Worm (Caenorhabditis elegans): Measurements from ENCODE around the gene C47E8.1.

DNA sequence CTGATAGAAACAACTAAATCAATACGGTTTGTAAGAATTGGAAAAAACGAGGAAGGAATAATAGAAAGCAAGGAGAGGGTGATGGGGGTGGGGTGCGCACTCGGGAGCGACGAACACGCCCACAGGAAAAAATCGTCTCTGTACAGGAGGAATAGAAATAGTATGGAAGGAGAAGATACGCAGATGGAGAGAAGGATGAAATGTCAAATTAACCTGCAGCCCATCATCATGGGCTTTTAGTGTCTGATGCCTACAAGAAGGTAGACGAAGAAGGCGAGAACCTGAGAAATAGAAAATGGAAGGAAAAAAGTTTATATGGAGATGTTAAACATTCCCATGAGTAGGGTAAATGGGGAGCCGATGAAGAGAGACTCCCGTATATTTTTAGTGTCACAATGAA, 30.7 kb upstream of the C47E8.1 start, which contains the start of gene F43D2.6:
- TF ChIP-seq F13H6.1 (tag; optimal IDR thresholded peaks at IDR 0.05) (no peak), lin-13 (GFP tag; optimal IDR thresholded peaks at IDR 0.05) (no peak), unc-62 (GFP tag; optimal IDR thresholded peaks at IDR 0.05) (no peak), ceh-16 (tag; optimal IDR thresholded peaks at IDR 0.05) (no peak), lin-11 (tag; optimal IDR thresholded peaks at IDR 0.05) (no peak)
